Fruit fly (Drosophila melanogaster) whole organism, pupa: ENCODE results near the gene CG4629.

Source experiments
- CG10348 ChIP-seq: fragments of 200-800 bp; sonication (Bioruptor generic); IDR thresholded peaks from 2 replicates; pipeline ENCODE4 v1.3.6; 2022; ENCODE audit warnings: missing biosample characterization, missing genetic modification characterization
- CG12605 ChIP-seq: fragments of 200-800 bp; sonication (Bioruptor generic); IDR thresholded peaks from 2 replicates; pipeline ENCODE4 v1.3.6; 2022; ENCODE audit warnings: missing biosample characterization, missing genetic modification characterization
- CG13204 ChIP-seq: fragments of 200-800 bp; sonication (Bioruptor generic); optimal IDR thresholded peaks from 2 replicates; lab custom pipeline; 2018; ENCODE audit warnings: missing biosample characterization, mild to moderate bottlenecking, missing genetic modification characterization, moderate library complexity
- CG14655 ChIP-seq: fragments of 200-800 bp; sonication (Bioruptor generic); optimal IDR thresholded peaks from 3 replicates; lab custom pipeline; 2017; ENCODE audit warnings: mild to moderate bottlenecking, missing biosample characterization, missing genetic modification reagents, missing genetic modification characterization
- CG15710 ChIP-seq: fragments of 200-800 bp; sonication (Bioruptor generic); optimal IDR thresholded peaks from 2 replicates; lab custom pipeline; 2018; ENCODE audit warnings: missing biosample characterization, mild to moderate bottlenecking, missing genetic modification characterization, moderate library complexity
- CG17806 ChIP-seq: fragments of 200-800 bp; sonication (Bioruptor generic); optimal IDR thresholded peaks from 2 replicates; lab custom pipeline; 2018; ENCODE audit warnings: missing biosample characterization, mild to moderate bottlenecking, missing genetic modification characterization, moderate library complexity
- CG32121 ChIP-seq: fragments of 200-800 bp; sonication (Bioruptor generic); IDR thresholded peaks from 2 replicates; pipeline ENCODE4 v1.3.6; 2022; ENCODE audit warnings: missing biosample characterization, missing genetic modification characterization
- CG34367 ChIP-seq: fragments of 200-800 bp; sonication (Bioruptor generic); optimal IDR thresholded peaks from 2 replicates; lab custom pipeline; 2018; ENCODE audit warnings: missing biosample characterization, mild to moderate bottlenecking, missing genetic modification characterization
- CG4496 ChIP-seq: fragments of 200-800 bp; sonication (Bioruptor generic); IDR thresholded peaks from 3 replicates; pipeline ENCODE4 v1.3.6; 2022; ENCODE audit warnings: missing biosample characterization, missing genetic modification characterization
- CG8159 ChIP-seq: fragments of 200-800 bp; sonication (Bioruptor generic); optimal IDR thresholded peaks from 3 replicates; lab custom pipeline; 2018; ENCODE audit warnings: missing biosample characterization, mild to moderate bottlenecking, missing genetic modification characterization, moderate library complexity
- CG8301 ChIP-seq: fragments of 200-800 bp; sonication (Bioruptor generic); optimal IDR thresholded peaks from 2 replicates; lab custom pipeline; 2018; ENCODE audit warnings: missing biosample characterization, mild to moderate bottlenecking, missing genetic modification characterization
- CG9948 ChIP-seq: fragments of 200-800 bp; sonication (Bioruptor generic); optimal IDR thresholded peaks from 2 replicates; lab custom pipeline; 2018; ENCODE audit warnings: missing biosample characterization, mild to moderate bottlenecking, missing genetic modification characterization, moderate library complexity
- D1 ChIP-seq: fragments of 200-800 bp; sonication (Bioruptor generic); optimal IDR thresholded peaks from 2 replicates; lab custom pipeline; 2018; ENCODE audit warnings: missing biosample characterization, mild to moderate bottlenecking, missing genetic modification characterization, moderate library complexity
- EcR ChIP-seq: fragments of 200-800 bp; sonication (Bioruptor generic); optimal IDR thresholded peaks from 3 replicates; lab custom pipeline; 2019; ENCODE audit warnings: missing biosample characterization, missing genetic modification characterization, mild to moderate bottlenecking, moderate library complexity, missing genetic modification reagents
- Ets98B ChIP-seq: fragments of 200-800 bp; sonication (Bioruptor generic); IDR thresholded peaks from 2 replicates; pipeline ENCODE4 v1.3.6; 2022; ENCODE audit warnings: missing biosample characterization, missing genetic modification characterization
- Pif1A ChIP-seq: fragments of 200-800 bp; sonication (Bioruptor generic); optimal IDR thresholded peaks from 3 replicates; lab custom pipeline; 2016; ENCODE audit warnings: missing biosample characterization, missing genetic modification characterization
- Pif1B ChIP-seq: fragments of 200-800 bp; sonication (Bioruptor generic); optimal IDR thresholded peaks from 3 replicates; lab custom pipeline; 2016; ENCODE audit warnings: missing biosample characterization, missing genetic modification characterization
- Snoo ChIP-seq: fragments of 200-800 bp; sonication (Bioruptor generic); optimal IDR thresholded peaks from 3 replicates; lab custom pipeline; 2017; ENCODE audit warnings: missing biosample characterization, mild to moderate bottlenecking, missing genetic modification characterization, inconsistent platforms
- fd96Ca ChIP-seq: fragments of 200-800 bp; sonication (Bioruptor generic); IDR thresholded peaks from 3 replicates; pipeline ENCODE4 v1.3.6; 2022; ENCODE audit warnings: missing biosample characterization, missing genetic modification characterization
- gl ChIP-seq: fragments of 200-800 bp; sonication (Bioruptor generic); optimal IDR thresholded peaks from 2 replicates; lab custom pipeline; 2018; ENCODE audit warnings: missing biosample characterization, mild to moderate bottlenecking, missing genetic modification characterization
- rn ChIP-seq: fragments of 200-800 bp; sonication (Bioruptor generic); IDR thresholded peaks from 2 replicates; pipeline ENCODE4 v1.3.6; 2022; ENCODE audit warnings: missing biosample characterization, missing genetic modification characterization

The CG4629 gene

dm6 chr2L:1118149-1118548 is 15.8 kb upstream of the CG4629 start:
- TF ChIP-seq rn (GFP tag; lab: Robert Waterston, UW) (no peak), CG9948 (tag; lab: Kevin White, UChicago) (no peak), Pif1B (no peak), EcR (GFP tag; lab: Kevin White, UChicago) (no peak), Snoo (tag; lab: Kevin White, UChicago) (no peak), CG8301 (no peak), CG4496 (GFP tag; lab: Robert Waterston, UW) (no peak), CG10348 (no peak), CG34367 (tag; lab: Kevin White, UChicago) (no peak), D1 (no peak), CG17806 (tag; lab: Kevin White, UChicago) (no peak), CG8159 (tag; lab: Kevin White, UChicago) (no peak), CG15710 (no peak), fd96Ca (GFP tag; lab: Robert Waterston, UW) (no peak), CG14655 (GFP tag; lab: Kevin White, UChicago) (peak; percentile 57), CG13204 (no peak), CG32121 (peak; percentile 44; the same call in 1 of the 2 replicates), gl (no peak), CG12605 (0 out of 2 replicates have a peak, but pooled peaks have one; percentile 11)

- TF ChIP-seq Pif1A (GFP tag; lab: Kevin White, UChicago) (no peak), Snoo (tag; lab: Kevin White, UChicago) (no peak), CG17806 (tag; lab: Kevin White, UChicago) (no peak), EcR (GFP tag; lab: Kevin White, UChicago) (no peak), CG12605 (no peak), CG9948 (tag; lab: Kevin White, UChicago) (no peak), CG10348 (no peak), CG34367 (tag; lab: Kevin White, UChicago) (no peak), rn (GFP tag; lab: Robert Waterston, UW) (no peak), CG14655 (GFP tag; lab: Kevin White, UChicago) (no peak), CG8159 (tag; lab: Kevin White, UChicago) (no peak), gl (no peak), Ets98B (GFP tag; lab: Robert Waterston, UW) (no peak)
- TF ChIP-seq, all 21 proteins: peak for 0
These were observed 14.5 kb upstream of the CG4629 start for dm6 chr2L:1116661-1117322.

- TF ChIP-seq CG15710: no peak
- TF ChIP-seq D1: no peak
- TF ChIP-seq CG8159 (tag; lab: Kevin White, UChicago): no peak
- no peak for TF ChIP-seq CG4496 (GFP tag; lab: Robert Waterston, UW)
- TF ChIP-seq EcR (GFP tag; lab: Kevin White, UChicago): no peak
- TF ChIP-seq CG12605: no peak
- TF ChIP-seq CG9948 (tag; lab: Kevin White, UChicago): no peak
- no peak for TF ChIP-seq CG17806 (tag; lab: Kevin White, UChicago)
- no peak for TF ChIP-seq fd96Ca (GFP tag; lab: Robert Waterston, UW)
- TF ChIP-seq CG13204: no peak
- TF ChIP-seq Pif1B: no peak
- no peak for TF ChIP-seq gl
- no peak for TF ChIP-seq Pif1A (GFP tag; lab: Kevin White, UChicago)
- no peak for TF ChIP-seq Snoo (tag; lab: Kevin White, UChicago)
- no peak for TF ChIP-seq rn (GFP tag; lab: Robert Waterston, UW)
These were observed 11.9 kb upstream of the CG4629 start for dm6 chr2L:1114230-1114629.

dm6 chr2L:1112641-1113040 is 10.3 kb upstream of the CG4629 start, which contains the start of gene CG14340:
CG14340 (plus strand) TSS chr2L:1112941.
- TF ChIP-seq CG8159 (tag; lab: Kevin White, UChicago): no peak
- TF ChIP-seq CG15710: no peak
- no peak for TF ChIP-seq CG8301
- no peak for TF ChIP-seq CG13204
- TF ChIP-seq CG14655 (GFP tag; lab: Kevin White, UChicago): no peak
- no peak for TF ChIP-seq Pif1A (GFP tag; lab: Kevin White, UChicago)
- TF ChIP-seq CG4496 (GFP tag; lab: Robert Waterston, UW): no peak
- no peak for TF ChIP-seq CG12605
- TF ChIP-seq fd96Ca (GFP tag; lab: Robert Waterston, UW): no peak
- TF ChIP-seq D1: no peak
- TF ChIP-seq Pif1B: no peak
- no peak for TF ChIP-seq gl
- no peak for TF ChIP-seq EcR (GFP tag; lab: Kevin White, UChicago)
- TF ChIP-seq CG32121: no peak
- TF ChIP-seq rn (GFP tag; lab: Robert Waterston, UW): no peak
- no peak for TF ChIP-seq Snoo (tag; lab: Kevin White, UChicago)

- TF ChIP-seq CG10348 (no peak), Pif1B (no peak), CG32121 (no peak), CG13204 (no peak), CG4496 (GFP tag; lab: Robert Waterston, UW) (no peak), CG9948 (tag; lab: Kevin White, UChicago) (no peak), Ets98B (GFP tag; lab: Robert Waterston, UW) (no peak), CG14655 (GFP tag; lab: Kevin White, UChicago) (no peak), CG12605 (no peak), CG8301 (no peak), gl (no peak), D1 (no peak), CG8159 (tag; lab: Kevin White, UChicago) (no peak), CG15710 (no peak), Pif1A (GFP tag; lab: Kevin White, UChicago) (no peak), fd96Ca (GFP tag; lab: Robert Waterston, UW) (no peak), EcR (GFP tag; lab: Kevin White, UChicago) (no peak), rn (GFP tag; lab: Robert Waterston, UW) (no peak), Snoo (tag; lab: Kevin White, UChicago) (no peak)
- TF ChIP-seq, all 21 proteins: peak for 0
These were observed 5.9 kb upstream of the CG4629 start, which contains the start of the genes PolrMT and CG14339 for dm6 chr2L:1108029-1108688. PolrMT (minus strand) TSS chr2L:1108373. CG14339 (plus strand) TSS chr2L:1108540.
